Fruit fly (Drosophila melanogaster): ENCODE data around the gene CG32756.
"Not testable (repeated sequence)": the region's sequence is repeated elsewhere in the genome, so short reads cannot be mapped to it uniquely, and the experiment has no call there.

The CG32756 gene

dm6 chrX:5945052-5945830 lies at the start of gene CG32756:
CG32756 (plus strand) TSS chrX:5945682.
- TF ChIP-seq noc (tag; optimal IDR thresholded peaks at IDR 0.05), result not testable (repeated sequence)

dm6 chrX:5895821-5896550 lies 49.5 kb upstream of the CG32756 start:
- TF ChIP-seq noc (tag; optimal IDR thresholded peaks at IDR 0.05), result peak; percentile 57

- TF ChIP-seq noc (tag; optimal IDR thresholded peaks at IDR 0.05), result no peak
Measured at dm6 chrX:5896809-5897700, 48.4 kb upstream of the CG32756 start.

- peak; percentile 16 for TF ChIP-seq noc (tag; optimal IDR thresholded peaks at IDR 0.05)
Measured at dm6 chrX:5899241-5900145, 46.0 kb upstream of the CG32756 start.

dm6 chrX:5900146-5901093 lies 45.1 kb upstream of the CG32756 start, which contains the start of gene Act5C:
Act5C (plus strand) TSS chrX:5900861.
- TF ChIP-seq noc (tag; optimal IDR thresholded peaks at IDR 0.05), result peak; percentile 84

- peak; percentile 54 for TF ChIP-seq noc (tag; optimal IDR thresholded peaks at IDR 0.05)
Measured at dm6 chrX:5901628-5902213, 43.8 kb upstream of the CG32756 start.

- TF ChIP-seq noc (tag; optimal IDR thresholded peaks at IDR 0.05), result no peak
Measured at dm6 chrX:5902701-5903100, 42.8 kb upstream of the CG32756 start.

dm6 chrX:5904377-5905085 lies 41.0 kb upstream of the CG32756 start:
- TF ChIP-seq noc (tag; optimal IDR thresholded peaks at IDR 0.05), result no peak

- no peak for TF ChIP-seq noc (tag; optimal IDR thresholded peaks at IDR 0.05)
Measured at dm6 chrX:5905086-5905400, 40.4 kb upstream of the CG32756 start.

dm6 chrX:5905446-5905845 lies 40.0 kb upstream of the CG32756 start, which contains the start of gene CG4020:
CG4020 (plus strand) TSS chrX:5905746.
- TF ChIP-seq noc (tag; optimal IDR thresholded peaks at IDR 0.05), result no peak

dm6 chrX:5907916-5908315 lies 37.6 kb upstream of the CG32756 start, which contains the start of gene CG12236:
CG12236 (plus strand) TSS chrX:5908135.
- peak; percentile 13 for TF ChIP-seq noc (tag; optimal IDR thresholded peaks at IDR 0.05)

- TF ChIP-seq noc (tag; optimal IDR thresholded peaks at IDR 0.05), result peak; percentile 41
Measured at dm6 chrX:5914992-5915751, 30.3 kb upstream of the CG32756 start.
